Fruit fly (Drosophila melanogaster) whole organism, embryonic: ENCODE results near the gene kel.

Experiments
- Adf1 ChIP-seq: fragments of 200-800 bp; sonication (Bioruptor generic); IDR thresholded peaks from 2 replicates; pipeline ENCODE4 v1.3.6; 2022; ENCODE audit warnings: missing biosample characterization, missing genetic modification characterization
- Asciz ChIP-seq: fragments of 200-800 bp; sonication (Bioruptor generic); optimal IDR thresholded peaks from 2 replicates; lab custom pipeline; 2017; ENCODE audit warnings: missing biosample characterization, mild to moderate bottlenecking, missing genetic modification characterization, missing genetic modification reagents
- CG10209 ChIP-seq: fragments of 200-800 bp; sonication (Bioruptor generic); optimal IDR thresholded peaks from 3 replicates; lab custom pipeline; 2017; ENCODE audit warnings: missing biosample characterization, mild to moderate bottlenecking, missing genetic modification characterization, missing genetic modification reagents
- CG10462 ChIP-seq: fragments of 200-800 bp; sonication (Bioruptor generic); optimal IDR thresholded peaks from 2 replicates; lab custom pipeline; 2016; ENCODE audit warnings: missing biosample characterization, missing genetic modification characterization
- CG10979 ChIP-seq: fragments of 200-800 bp; sonication (Bioruptor generic); optimal IDR thresholded peaks from 2 replicates; lab custom pipeline; 2018; ENCODE audit warnings: missing biosample characterization, mild to moderate bottlenecking, missing genetic modification characterization, moderate library complexity
- CG11398 ChIP-seq: fragments of 200-800 bp; sonication (Bioruptor generic); optimal IDR thresholded peaks from 2 replicates; lab custom pipeline; 2016; ENCODE audit warnings: missing biosample characterization, missing genetic modification characterization
- CG15073 ChIP-seq: fragments of 200-800 bp; sonication (Bioruptor generic); optimal IDR thresholded peaks from 2 replicates; lab custom pipeline; 2016; ENCODE audit warnings: missing biosample characterization, missing genetic modification characterization
- CG1529 ChIP-seq: fragments of 200-800 bp; sonication (Bioruptor generic); optimal IDR thresholded peaks from 3 replicates; lab custom pipeline; 2018; ENCODE audit warnings: missing biosample characterization, missing genetic modification characterization
- CG15479 ChIP-seq: fragments of 200-800 bp; sonication (Bioruptor generic); optimal IDR thresholded peaks from 3 replicates; lab custom pipeline; 2019; ENCODE audit warnings: missing biosample characterization, mild to moderate bottlenecking, missing genetic modification characterization, moderate library complexity
- CG1602 ChIP-seq: fragments of 200-800 bp; sonication (Bioruptor generic); optimal IDR thresholded peaks from 3 replicates; lab custom pipeline; 2016; ENCODE audit warnings: missing biosample characterization, missing genetic modification characterization
- CG1603 ChIP-seq: fragments of 200-800 bp; sonication (Bioruptor generic); optimal IDR thresholded peaks from 2 replicates; lab custom pipeline; 2019; ENCODE audit warnings: missing biosample characterization, mild to moderate bottlenecking, missing genetic modification characterization, moderate library complexity
- CG16815 ChIP-seq: fragments of 200-800 bp; sonication (Bioruptor generic); optimal IDR thresholded peaks from 3 replicates; lab custom pipeline; 2017; ENCODE audit warnings: missing biosample characterization, mild to moderate bottlenecking, missing genetic modification characterization
- CG17802 ChIP-seq: fragments of 200-800 bp; sonication (Bioruptor generic); optimal IDR thresholded peaks from 2 replicates; lab custom pipeline; 2018; ENCODE audit warnings: missing biosample characterization, mild to moderate bottlenecking, missing genetic modification characterization, moderate library complexity
- CG18764 ChIP-seq: fragments of 200-800 bp; sonication (Bioruptor generic); optimal IDR thresholded peaks from 3 replicates; lab custom pipeline; 2016; ENCODE audit warnings: missing biosample characterization, missing genetic modification characterization
- CG30020 ChIP-seq: fragments of 200-800 bp; optimal IDR thresholded peaks from 2 replicates; lab custom pipeline; 2019; ENCODE audit warnings: missing biosample characterization, mild to moderate bottlenecking, missing genetic modification characterization, moderate library complexity
- CG3065 ChIP-seq: fragments of 200-800 bp; sonication (Bioruptor generic); optimal IDR thresholded peaks from 2 replicates; lab custom pipeline; 2016; ENCODE audit warnings: missing biosample characterization, missing genetic modification characterization
- CG32532 ChIP-seq: fragments of 200-800 bp; sonication (Bioruptor generic); IDR thresholded peaks from 2 replicates; pipeline ENCODE4 v1.3.6; 2022; ENCODE audit warnings: missing biosample characterization, missing genetic modification characterization
- CG34422 ChIP-seq: fragments of 200-800 bp; sonication (Bioruptor generic); IDR thresholded peaks from 3 replicates; pipeline ENCODE4 v1.3.6; 2022; ENCODE audit warnings: missing biosample characterization, missing genetic modification characterization
- CG3838 ChIP-seq: fragments of 200-800 bp; sonication (Bioruptor generic); optimal IDR thresholded peaks from 3 replicates; lab custom pipeline; 2016; ENCODE audit warnings: missing biosample characterization, missing genetic modification characterization
- CG8290 ChIP-seq, 3 experiments: fragments of 200-800 bp; sonication (Bioruptor generic); optimal IDR thresholded peaks; 2 replicates each; lab custom pipeline; 2016 to 2019; ENCODE audit warnings: missing biosample characterization in 3 of 3, missing genetic modification characterization in 3 of 3, mild to moderate bottlenecking in 2 of 3, moderate library complexity in 1 of 3
- Dfd ChIP-seq, 2 experiments: fragments of >200 bp; optimal IDR thresholded peaks; 2 replicates each; lab custom pipeline; 2017; ENCODE audit warnings: missing biosample characterization in 2 of 2, missing genetic modification characterization in 2 of 2
- Dp ChIP-seq: fragments of 200-800 bp; sonication (Bioruptor generic); optimal IDR thresholded peaks from 2 replicates; lab custom pipeline; 2018; ENCODE audit warnings: missing biosample characterization, mild to moderate bottlenecking, missing genetic modification characterization, moderate library complexity
- Drgx ChIP-seq: fragments of 200-800 bp; sonication (Bioruptor generic); IDR thresholded peaks from 2 replicates; pipeline ENCODE4 v1.3.6; 2022; ENCODE audit warnings: missing biosample characterization, missing genetic modification characterization
- E2f2 ChIP-seq: fragments of 200-800 bp; sonication (Bioruptor generic); IDR thresholded peaks from 2 replicates; pipeline ENCODE4 v1.3.6; 2022; ENCODE audit warnings: missing biosample characterization, missing genetic modification characterization
- ERR ChIP-seq: fragments of 200-800 bp; sonication (Bioruptor generic); optimal IDR thresholded peaks from 2 replicates; lab custom pipeline; 2016; ENCODE audit warnings: missing biosample characterization, missing genetic modification characterization
- Gsc ChIP-seq: fragments of 200-800 bp; sonication (Bioruptor generic); IDR thresholded peaks from 2 replicates; pipeline ENCODE4 v1.3.6; 2022; ENCODE audit warnings: missing biosample characterization, missing genetic modification characterization
- Gug ChIP-seq: fragments of 200-800 bp; sonication (Bioruptor generic); IDR thresholded peaks from 4 replicates; pipeline ENCODE4 v1.3.6; 2022; ENCODE audit warnings: missing biosample characterization, missing genetic modification characterization
- Hmr ChIP-seq: fragments of 200-800 bp; sonication (Bioruptor generic); optimal IDR thresholded peaks from 3 replicates; lab custom pipeline; 2017; ENCODE audit warnings: mild to moderate bottlenecking, missing biosample characterization, missing genetic modification reagents, missing genetic modification characterization
- Lpt ChIP-seq: fragments of >200 bp; optimal IDR thresholded peaks from 2 replicates; lab custom pipeline; 2018; ENCODE audit warnings: missing biosample characterization, missing genetic modification characterization
- Oli ChIP-seq: fragments of 200-800 bp; sonication (Bioruptor generic); optimal IDR thresholded peaks from 2 replicates; lab custom pipeline; 2018; ENCODE audit warnings: missing biosample characterization, mild to moderate bottlenecking, missing genetic modification characterization, moderate library complexity
- Spps ChIP-seq: fragments of 200-800 bp; sonication (Bioruptor generic); optimal IDR thresholded peaks from 2 replicates; lab custom pipeline; 2018; ENCODE audit warnings: missing biosample characterization, mild to moderate bottlenecking, missing genetic modification characterization
- ac ChIP-seq: fragments of 200-800 bp; sonication (Bioruptor generic); optimal IDR thresholded peaks from 3 replicates; lab custom pipeline; 2017; ENCODE audit warnings: missing biosample characterization, mild to moderate bottlenecking, missing genetic modification characterization
- croc ChIP-seq: fragments of 200-800 bp; sonication (Bioruptor generic); conservative IDR thresholded peaks from 3 replicates; pipeline ENCODE4 v1.3.6; 2022; ENCODE audit warnings: missing biosample characterization, missing genetic modification characterization
- eyg ChIP-seq: fragments of 200-800 bp; sonication (Bioruptor generic); optimal IDR thresholded peaks from 3 replicates; lab custom pipeline; 2016; ENCODE audit warnings: missing biosample characterization, missing genetic modification characterization
- fd102C ChIP-seq: fragments of 200-800 bp; sonication (Bioruptor generic); optimal IDR thresholded peaks from 2 replicates; lab custom pipeline; 2018; ENCODE audit warnings: missing biosample characterization, mild to moderate bottlenecking, missing genetic modification characterization, moderate library complexity
- inv ChIP-seq: fragments of 200-800 bp; sonication (Bioruptor generic); IDR thresholded peaks from 2 replicates; pipeline ENCODE4 v1.3.6; 2022; ENCODE audit warnings: missing biosample characterization, missing genetic modification characterization; ENCODE audit not compliant: partially characterized antibody
- jigr1 ChIP-seq: fragments of 200-800 bp; sonication (Bioruptor generic); IDR thresholded peaks from 3 replicates; pipeline ENCODE4 v1.3.6; 2022; ENCODE audit warnings: missing biosample characterization, missing genetic modification characterization
- nom ChIP-seq: fragments of 200-800 bp; sonication (Bioruptor generic); optimal IDR thresholded peaks from 2 replicates; lab custom pipeline; 2017; ENCODE audit warnings: missing biosample characterization, missing genetic modification characterization, mild to moderate bottlenecking, moderate library complexity, missing genetic modification reagents
- org-1 ChIP-seq: fragments of 200-800 bp; sonication (Bioruptor generic); optimal IDR thresholded peaks from 2 replicates; lab custom pipeline; 2017; ENCODE audit warnings: missing biosample characterization, missing genetic modification characterization
- otp ChIP-seq: fragments of 200-800 bp; sonication (Bioruptor generic); IDR thresholded peaks from 3 replicates; pipeline ENCODE4, ENCODE4 v1.3.6; 2022; ENCODE audit warnings: missing biosample characterization, missing genetic modification characterization
- p53 ChIP-seq: fragments of 200-800 bp; sonication (Bioruptor generic); optimal IDR thresholded peaks from 2 replicates; lab custom pipeline; 2016; ENCODE audit warnings: missing biosample characterization, missing genetic modification characterization
- pho ChIP-seq: fragments of 200-800 bp; sonication (Bioruptor generic); optimal IDR thresholded peaks from 2 replicates; lab custom pipeline; 2016; ENCODE audit warnings: missing biosample characterization, missing genetic modification characterization
- sc ChIP-seq, 3 experiments: fragments of >200 bp in 2 of 3; fragments of 200-800 bp in 1 of 3; sonication (Bioruptor generic) in 1 of 3; optimal IDR thresholded peaks; 2 replicates in 2 of 3; 3 replicates in 1 of 3; lab custom pipeline; 2017; ENCODE audit warnings: mild to moderate bottlenecking in 1 of 3, missing biosample characterization in 1 of 3, missing genetic modification characterization in 1 of 3, missing genetic modification reagents in 1 of 3
- sisA ChIP-seq: fragments of 200-800 bp; sonication (Bioruptor generic); IDR thresholded peaks from 2 replicates; pipeline ENCODE4 v1.3.6; 2022; ENCODE audit warnings: missing biosample characterization, missing genetic modification characterization
- slou ChIP-seq: fragments of 200-800 bp; sonication (Bioruptor generic); optimal IDR thresholded peaks from 3 replicates; lab custom pipeline; 2016; ENCODE audit warnings: missing biosample characterization, missing genetic modification characterization
- slp2 ChIP-seq: fragments of 200-800 bp; sonication (Bioruptor generic); optimal IDR thresholded peaks from 2 replicates; lab custom pipeline; 2016; ENCODE audit warnings: missing biosample characterization, missing genetic modification characterization
- sna ChIP-seq: fragments of 200-800 bp; sonication (Bioruptor generic); IDR thresholded peaks from 2 replicates; pipeline ENCODE4 v1.3.6; 2022; ENCODE audit warnings: missing biosample characterization, missing genetic modification characterization; ENCODE audit not compliant: partially characterized antibody
- so ChIP-seq: fragments of 200-800 bp; sonication (Bioruptor generic); IDR thresholded peaks from 3 replicates; pipeline ENCODE4 v1.3.6; 2022; ENCODE audit warnings: missing biosample characterization, missing genetic modification characterization
- stwl ChIP-seq: fragments of 200-800 bp; sonication (Bioruptor generic); optimal IDR thresholded peaks from 3 replicates; lab custom pipeline; 2018; ENCODE audit warnings: missing biosample characterization, mild to moderate bottlenecking, missing genetic modification characterization, moderate library complexity
- twi ChIP-seq: fragments of 200-800 bp; optimal IDR thresholded peaks from 2 replicates; lab custom pipeline; 2019; ENCODE audit warnings: missing biosample characterization, mild to moderate bottlenecking, missing genetic modification characterization, moderate library complexity

kel gene

dm6 chr2L:18136427-18136857 is 1.4 kb downstream of the kel start (continued):
- TF ChIP-seq inv (GFP tag; lab: Robert Waterston, UW) = no peak
- TF ChIP-seq fd102C (GFP tag; lab: Kevin White, UChicago) = no peak
- TF ChIP-seq sna (GFP tag; lab: Robert Waterston, UW) = no peak
- no peak for TF ChIP-seq ac (GFP tag; lab: Kevin White, UChicago)
- TF ChIP-seq Spps (tag; lab: Kevin White, UChicago) = no peak
- TF ChIP-seq CG18764 (GFP tag; lab: Kevin White, UChicago) = no peak
- TF ChIP-seq Drgx (GFP tag; lab: Robert Waterston, UW) = no peak
- no peak for TF ChIP-seq Dp (GFP tag; lab: Kevin White, UChicago)
- TF ChIP-seq CG30020 = no peak
- peak; percentile 83 for TF ChIP-seq Hmr (GFP tag; lab: Kevin White, UChicago)
- no peak for TF ChIP-seq Gsc (GFP tag; lab: Robert Waterston, UW)
- TF ChIP-seq CG15073 (GFP tag; lab: Kevin White, UChicago) = no peak
- TF ChIP-seq CG11398 (GFP tag; lab: Kevin White, UChicago) = no peak
- no peak for TF ChIP-seq CG10979 (tag; lab: Kevin White, UChicago)
- peak; percentile 54 for TF ChIP-seq CG10209 (GFP tag; lab: Kevin White, UChicago)
- TF ChIP-seq sisA = no peak
- no peak for TF ChIP-seq CG34422 (GFP tag; lab: Robert Waterston, UW)
- no peak for TF ChIP-seq CG1602 (GFP tag; lab: Kevin White, UChicago)
- TF ChIP-seq sc (optimal IDR thresholded peaks at IDR 0.05; lab: Kevin White, UChicago) = no peak
- no peak for TF ChIP-seq sc (GFP tag; optimal IDR thresholded peaks at IDR 0.05; lab: Kevin White, UChicago)
- no peak for TF ChIP-seq slp2 (GFP tag; lab: Kevin White, UChicago)
- no peak for TF ChIP-seq Asciz (GFP tag; lab: Kevin White, UChicago)
- TF ChIP-seq CG17802 = no peak
- no peak for TF ChIP-seq so (GFP tag; lab: Robert Waterston, UW)
- TF ChIP-seq org-1 (GFP tag; lab: Kevin White, UChicago) = peak; percentile 14
- TF ChIP-seq CG32532 = peak; percentile 37; the same call in 1 of the 2 replicates
- no peak for TF ChIP-seq CG3838 (GFP tag; lab: Kevin White, UChicago)
- TF ChIP-seq CG1603 (tag; lab: Kevin White, UChicago) = no peak
- peak; percentile 4 for TF ChIP-seq slou (GFP tag; lab: Kevin White, UChicago)
- no peak for TF ChIP-seq p53 (GFP tag; lab: Kevin White, UChicago)
- no peak for TF ChIP-seq Lpt (GFP tag; lab: Kevin White, UChicago)
- peak; percentile 67 for TF ChIP-seq pho
- TF ChIP-seq Gug (GFP tag; lab: Robert Waterston, UW) = no peak
- no peak for TF ChIP-seq stwl
- TF ChIP-seq otp (GFP tag; lab: Robert Waterston, UW) = 0 out of 3 replicates have a peak, but pooled peaks have one; percentile 10
- no peak for TF ChIP-seq nom (GFP tag; lab: Kevin White, UChicago)
- no peak for TF ChIP-seq croc (GFP tag; lab: Robert Waterston, UW)
- no peak for TF ChIP-seq Dfd (GFP tag; optimal IDR thresholded peaks at IDR 0.05; lab: Kevin White, UChicago)
- TF ChIP-seq ERR (GFP tag; lab: Kevin White, UChicago) = no peak
- TF ChIP-seq CG16815 (GFP tag; lab: Kevin White, UChicago) = no peak
- TF ChIP-seq CG10462 = no peak
- no peak for TF ChIP-seq CG3065 (GFP tag; lab: Kevin White, UChicago)
- TF ChIP-seq jigr1 (GFP tag; lab: Robert Waterston, UW) = no peak
- TF ChIP-seq Adf1 (GFP tag; lab: Robert Waterston, UW) = peak; percentile 38; the same call in 1 of the 2 replicates
- no peak for TF ChIP-seq CG15479
- no peak for TF ChIP-seq eyg (GFP tag; lab: Kevin White, UChicago)
- no peak for TF ChIP-seq CG8290 (GFP tag; optimal IDR thresholded peaks at IDR 0.05; lab: Kevin White, UChicago)
- TF ChIP-seq CG8290 (tag; optimal IDR thresholded peaks at IDR 0.05; lab: Kevin White, UChicago) = peak in 1 of 2 experiments; percentile 70
- no peak for TF ChIP-seq CG1529 (GFP tag; lab: Kevin White, UChicago)
- no peak; the same call in 1 of the 2 replicates for TF ChIP-seq E2f2
- no peak for TF ChIP-seq twi (tag; lab: Kevin White, UChicago)
- TF ChIP-seq Oli (tag; lab: Kevin White, UChicago) = no peak
